Worm (Caenorhabditis elegans): ENCODE measurements around the gene gem-4.
A peak's percentile ranks its signal among the peaks of the same experiment; 100 is the strongest.

Gene gem-4

ce11 chrIV:11792495-11792894 lies 47.1 kb downstream of the gem-4 start, which contains the start of gene H01G02.3:
H01G02.3 (minus strand) TSS chrIV:11792595.
- no peak for TF ChIP-seq lin-15B (tag; optimal IDR thresholded peaks at IDR 0.05)
- no peak for TF ChIP-seq nhr-10 (tag; optimal IDR thresholded peaks at IDR 0.05)
- no peak for TF ChIP-seq F49E8.2 (tag; optimal IDR thresholded peaks at IDR 0.05; ENCODE audit: borderline replicate concordance)
- TF ChIP-seq F10B5.3 (tag; optimal IDR thresholded peaks at IDR 0.05), result no peak
- TF ChIP-seq nhr-111 (GFP tag; optimal IDR thresholded peaks at IDR 0.05), result no peak
- TF ChIP-seq nhr-11 (tag; optimal IDR thresholded peaks at IDR 0.05), result no peak
- TF ChIP-seq nhr-28 (tag; optimal IDR thresholded peaks at IDR 0.05), result no peak
- TF ChIP-seq nhr-6 (tag; optimal IDR thresholded peaks at IDR 0.05), result no peak
- TF ChIP-seq aly-2 (tag; optimal IDR thresholded peaks at IDR 0.05), result no peak
- TF ChIP-seq dve-1 (tag; optimal IDR thresholded peaks at IDR 0.05; ENCODE audit: insufficient read depth), result no peak
- TF ChIP-seq attf-4 (tag; optimal IDR thresholded peaks at IDR 0.05), result no peak
- TF ChIP-seq ctbp-1 (GFP tag; IDR thresholded peaks at IDR 0.05), result no peak
- TF ChIP-seq spr-3 (GFP tag; optimal IDR thresholded peaks at IDR 0.05), result no peak
- no peak for TF ChIP-seq lim-7 (GFP tag; IDR thresholded peaks at IDR 0.05)
- TF ChIP-seq lin-1 (GFP tag; IDR thresholded peaks at IDR 0.05), result no peak
- TF ChIP-seq daf-16 (GFP tag; optimal IDR thresholded peaks at IDR 0.05), result no peak
- TF ChIP-seq daf-16 (tag; optimal IDR thresholded peaks at IDR 0.05), result no peak

DNA sequence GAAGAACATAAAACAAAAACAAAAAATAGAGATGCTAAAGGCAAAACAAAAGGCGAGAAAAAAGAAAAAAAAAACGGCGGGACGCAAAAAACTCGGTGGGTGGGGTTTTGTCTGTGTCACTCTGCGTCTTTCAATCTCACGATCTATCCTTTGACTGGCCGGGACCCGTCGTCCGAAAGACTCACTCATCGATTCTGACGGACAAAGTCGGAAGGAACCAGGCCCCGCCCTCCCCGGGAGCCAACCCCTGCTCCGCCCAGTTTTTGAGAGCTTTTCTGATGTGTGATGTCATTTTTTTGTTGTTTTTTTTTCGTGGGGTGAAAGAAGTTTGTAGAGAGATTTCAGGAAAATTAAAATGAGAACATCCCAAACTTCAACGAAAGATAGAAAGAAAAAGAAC lies 47.7 kb downstream of the gem-4 start:
- TF ChIP-seq skn-1 (tag; optimal IDR thresholded peaks at IDR 0.05) (no peak), lsy-2 (tag; optimal IDR thresholded peaks at IDR 0.05) (peak in 1 of 2 experiments; percentile 42), ctbp-1 (GFP tag; IDR thresholded peaks at IDR 0.05) (peak; percentile 75), ceh-20 (GFP tag; IDR thresholded peaks at IDR 0.05) (peak; percentile 67), aha-1 (tag) (peak; percentile 71), mep-1 (tag; optimal IDR thresholded peaks at IDR 0.05) (peak; percentile 6), ceh-82 (tag; optimal IDR thresholded peaks at IDR 0.05) (no peak), set-16 (GFP tag; IDR thresholded peaks at IDR 0.05) (peak; percentile 78), ceh-32 (tag; optimal IDR thresholded peaks at IDR 0.05; ENCODE audit: poor library complexity) (no peak), dmd-6 (GFP tag; IDR thresholded peaks at IDR 0.05) (peak; percentile 9; the same call in 1 of the 2 replicates), hlh-11 (tag; optimal IDR thresholded peaks at IDR 0.05) (peak; percentile 6)

DNA sequence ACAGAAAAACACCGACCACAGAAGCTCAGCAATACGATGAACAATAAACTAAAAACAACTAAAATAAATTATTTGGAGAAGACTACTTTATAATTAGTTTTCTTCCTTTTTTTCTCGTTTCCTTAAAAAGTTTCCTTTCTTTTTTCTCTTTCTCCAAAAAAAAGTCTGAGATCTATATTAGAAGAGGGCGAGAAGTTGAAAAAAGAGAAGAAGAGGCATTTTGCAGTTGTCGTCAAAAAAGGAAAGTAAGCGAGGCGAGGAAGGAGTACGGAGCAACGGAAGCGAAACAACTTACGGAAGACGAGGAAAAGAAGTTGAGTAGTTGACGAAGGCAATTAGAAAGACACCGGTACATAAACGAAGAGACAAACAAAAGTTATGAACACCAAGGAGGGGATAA lies 50.5 kb downstream of the gem-4 start:
- TF ChIP-seq daf-8 (GFP tag; IDR thresholded peaks at IDR 0.05) (no peak), fkh-10 (GFP tag; optimal IDR thresholded peaks at IDR 0.05) (peak; percentile 47), daf-16 (GFP tag; optimal IDR thresholded peaks at IDR 0.05) (no peak), daf-16 (tag; optimal IDR thresholded peaks at IDR 0.05) (no peak)

DNA sequence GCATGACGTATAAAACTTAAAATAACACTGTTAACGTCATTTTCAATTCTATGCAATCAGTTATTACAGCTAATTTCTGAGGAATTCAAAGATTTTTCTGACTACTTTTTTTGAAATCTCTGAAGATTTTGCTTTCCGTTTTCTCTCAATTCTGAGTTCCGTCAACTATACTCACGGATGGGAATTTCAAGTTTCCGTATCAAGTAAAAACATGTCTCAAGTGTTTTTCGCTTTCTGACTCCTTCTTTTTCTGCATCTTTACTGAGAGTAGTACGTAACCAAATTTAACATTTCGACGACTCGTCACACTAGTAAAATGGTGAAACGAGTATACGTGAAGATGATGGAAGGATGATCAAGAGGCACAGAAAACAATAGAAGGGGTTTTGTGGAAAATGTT lies 51.4 kb downstream of the gem-4 start:
- TF ChIP-seq ama-1 (optimal IDR thresholded peaks at IDR 0.05) (no peak), fkh-10 (GFP tag; optimal IDR thresholded peaks at IDR 0.05) (peak; percentile 73), Y48G9A.11 (GFP tag; IDR thresholded peaks at IDR 0.05) (no peak), unc-62 (GFP tag; optimal IDR thresholded peaks at IDR 0.05 in 1 of 2) (peak in 1 of 2 experiments; percentile 65), unc-62 (tag; optimal IDR thresholded peaks at IDR 0.05) (no peak)
